Fruit fly (Drosophila melanogaster): Measurements from ENCODE around the gene CG7246.
A peak's percentile ranks its signal among the peaks of the same experiment; 100 is the strongest.

CG7246 gene

DNA sequence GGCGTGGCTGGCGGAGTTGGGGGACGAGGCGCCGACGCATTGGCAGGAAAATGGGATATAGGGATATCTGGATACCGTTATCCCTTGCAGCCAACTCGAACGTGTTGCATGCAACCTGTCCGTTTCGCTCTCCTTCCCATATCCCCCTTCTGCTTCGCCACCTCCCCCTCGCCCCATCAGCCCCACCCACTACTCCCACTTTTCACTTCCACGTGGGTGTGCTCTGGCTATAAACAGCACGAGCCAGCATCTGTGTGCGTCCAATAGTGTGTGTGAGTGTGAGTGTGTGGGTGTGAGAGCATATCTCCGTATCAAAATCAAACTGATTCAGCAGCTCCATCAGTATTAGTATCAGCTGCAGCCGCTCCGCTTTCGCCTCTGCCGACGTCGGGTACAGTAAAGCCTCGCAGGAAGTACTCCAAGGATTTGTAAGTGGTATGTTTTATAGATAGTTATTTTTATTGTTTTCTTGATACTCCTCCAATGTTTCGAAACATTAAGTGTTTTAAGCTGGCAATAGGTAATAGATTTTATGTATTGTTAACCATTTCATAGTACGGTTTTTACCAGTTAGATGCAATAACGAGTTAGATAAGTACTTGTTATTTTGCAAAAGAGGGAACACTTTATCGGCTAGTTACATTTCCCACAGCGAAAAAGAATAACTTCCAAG lies 38.2 kb upstream of the CG7246 start (continued):
- peak; percentile 65 for TF ChIP-seq CG18599 (GFP tag; optimal IDR thresholded peaks at IDR 0.05)
- peak; percentile 14 for TF ChIP-seq CG1792 (GFP tag; optimal IDR thresholded peaks at IDR 0.05)
- TF ChIP-seq phol (tag; optimal IDR thresholded peaks at IDR 0.05) = peak; percentile 70
- no peak for TF ChIP-seq Trl (optimal IDR thresholded peaks at IDR 0.05)
- TF ChIP-seq Trl (GFP tag; optimal IDR thresholded peaks at IDR 0.05) = no peak
- peak; percentile 17 for TF ChIP-seq CG12219 (GFP tag; optimal IDR thresholded peaks at IDR 0.05)
- no peak for TF ChIP-seq CG14441 (GFP tag; IDR thresholded peaks at IDR 0.05)
- TF ChIP-seq Ets97D (GFP tag; optimal IDR thresholded peaks at IDR 0.05) = no peak
- TF ChIP-seq pan (optimal IDR thresholded peaks at IDR 0.05) = no peak
- TF ChIP-seq pan (GFP tag; optimal IDR thresholded peaks at IDR 0.05 in 1 of 2, IDR thresholded peaks at IDR 0.05 in 1 of 2) = no peak
- peak; percentile 90 for TF ChIP-seq sens (GFP tag)
- no peak for TF ChIP-seq CG31388 (GFP tag; optimal IDR thresholded peaks at IDR 0.05)
- no peak for TF ChIP-seq sc (optimal IDR thresholded peaks at IDR 0.05)
- TF ChIP-seq sc (GFP tag; optimal IDR thresholded peaks at IDR 0.05) = no peak
- peak; percentile 26 for TF ChIP-seq CG9727 (GFP tag; optimal IDR thresholded peaks at IDR 0.05)
- TF ChIP-seq CG17361 (GFP tag; IDR thresholded peaks at IDR 0.05) = no peak; the same call in 1 of the 3 replicates
- TF ChIP-seq CG2889 (GFP tag; IDR thresholded peaks at IDR 0.05) = no peak
- TF ChIP-seq CG11560 (tag; IDR thresholded peaks at IDR 0.05) = no peak
- TF ChIP-seq pho (GFP tag; optimal IDR thresholded peaks at IDR 0.05) = no peak
- TF ChIP-seq CG18262 (tag; optimal IDR thresholded peaks at IDR 0.05) = peak; percentile 65
- TF ChIP-seq CG32767 (GFP tag; IDR thresholded peaks at IDR 0.05) = no peak
- TF ChIP-seq ci (GFP tag; IDR thresholded peaks at IDR 0.05) = peak; percentile 49; the same call in 1 of the 3 replicates
- peak; percentile 57 for TF ChIP-seq CG3281 (GFP tag; optimal IDR thresholded peaks at IDR 0.05)
- peak; percentile 37 for TF ChIP-seq BtbVII (GFP tag; optimal IDR thresholded peaks at IDR 0.05)
- TF ChIP-seq CG11398 (GFP tag; optimal IDR thresholded peaks at IDR 0.05) = no peak
- TF ChIP-seq CG13123 (GFP tag; optimal IDR thresholded peaks at IDR 0.05) = no peak
- TF ChIP-seq her (GFP tag; optimal IDR thresholded peaks at IDR 0.05) = no peak
- peak; percentile 31 for TF ChIP-seq Meics (GFP tag; optimal IDR thresholded peaks at IDR 0.05)
- TF ChIP-seq pzg (GFP tag; optimal IDR thresholded peaks at IDR 0.05) = no peak
- no peak for TF ChIP-seq pb (GFP tag; optimal IDR thresholded peaks at IDR 0.05)
- no peak for TF ChIP-seq CG15601 (tag; optimal IDR thresholded peaks at IDR 0.05)
- TF ChIP-seq CG15514 (GFP tag; optimal IDR thresholded peaks at IDR 0.05) = peak; percentile 37
- peak; percentile 47 for TF ChIP-seq CG14710 (tag; optimal IDR thresholded peaks at IDR 0.05)
- TF ChIP-seq CG10431 (GFP tag; optimal IDR thresholded peaks at IDR 0.05) = no peak

DNA sequence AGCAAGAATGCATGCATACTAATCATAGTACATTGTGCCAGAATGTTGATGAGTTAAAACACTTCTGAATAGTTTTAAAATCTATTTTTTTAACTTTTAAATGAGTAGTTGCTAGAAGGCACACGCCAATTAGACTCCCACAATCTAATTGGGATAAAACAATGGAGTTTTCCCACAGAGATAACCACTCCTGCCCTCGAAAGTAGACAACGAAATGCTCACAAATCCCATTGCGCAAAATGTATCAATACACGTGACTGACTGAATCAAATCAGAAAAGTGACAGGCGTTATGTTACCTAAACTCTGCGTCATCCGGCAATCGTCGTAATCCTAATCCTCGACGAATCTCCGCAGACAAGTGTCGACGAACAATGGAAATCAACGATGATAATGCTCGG lies 37.0 kb upstream of the CG7246 start:
- 0 out of 3 replicates have a peak, but pooled peaks have one; percentile 2 for TF ChIP-seq row (GFP tag; IDR thresholded peaks at IDR 0.05)
- peak; percentile 49 to 96 for TF ChIP-seq insv (GFP tag; optimal IDR thresholded peaks at IDR 0.05)
- TF ChIP-seq zen (tag; optimal IDR thresholded peaks at IDR 0.05) = peak; percentile 4
- TF ChIP-seq CG11093 (GFP tag; IDR thresholded peaks at IDR 0.05) = no peak
- TF ChIP-seq mld (GFP tag; IDR thresholded peaks at IDR 0.05; ENCODE audit: partially characterized antibody) = no peak
- no peak for TF ChIP-seq CG6689 (GFP tag; IDR thresholded peaks at IDR 0.05)
- no peak for TF ChIP-seq stwl (tag; optimal IDR thresholded peaks at IDR 0.05)
- TF ChIP-seq sens (GFP tag) = peak; percentile 61
- peak; percentile 30 for TF ChIP-seq Elba2 (GFP tag; optimal IDR thresholded peaks at IDR 0.05)
- peak; percentile 50 for TF ChIP-seq CG13894 (tag; optimal IDR thresholded peaks at IDR 0.05)
